Worm (Caenorhabditis elegans) whole organism, L3 larva: Measurements from ENCODE around the gene mdt-19.
A peak's percentile ranks its signal among the peaks of the same experiment; 100 is the strongest.

Experiments
- R02D3.7 ChIP-seq: fragments of 150-350 bp; optimal IDR thresholded peaks from 2 replicates; lab custom pipeline; 2014; ENCODE audit warnings: missing biosample characterization, missing genetic modification characterization
- ZK546.5 ChIP-seq: sonication (generic microtip); optimal IDR thresholded peaks from 2 replicates; lab custom pipeline; 2017; ENCODE audit warnings: missing biosample characterization, missing genetic modification characterization
- ama-1 ChIP-seq: fragments of 150-350 bp; optimal IDR thresholded peaks from 2 replicates; lab custom pipeline; 2018
- ceh-28 ChIP-seq: fragments of 150-350 bp; optimal IDR thresholded peaks from 2 replicates; lab custom pipeline; 2014; ENCODE audit warnings: missing biosample characterization, missing genetic modification reagents, missing genetic modification characterization
- ceh-9 ChIP-seq: sonication (generic microtip); optimal IDR thresholded peaks from 2 replicates; lab custom pipeline; 2018; ENCODE audit warnings: missing biosample characterization, missing genetic modification characterization
- egl-27 ChIP-seq: sonication (generic microtip); optimal IDR thresholded peaks from 4 replicates; lab custom pipeline; 2017; ENCODE audit warnings: missing biosample characterization, missing genetic modification reagents, missing genetic modification characterization
- egl-5 ChIP-seq: fragments of 150-350 bp; optimal IDR thresholded peaks from 2 replicates; lab custom pipeline; 2017; ENCODE audit warnings: missing biosample characterization, missing genetic modification reagents, missing genetic modification characterization, inconsistent platforms
- elt-1 ChIP-seq: fragments of 150-350 bp; optimal IDR thresholded peaks from 2 replicates; lab custom pipeline; 2014; ENCODE audit warnings: missing biosample characterization, missing genetic modification characterization
- elt-2 ChIP-seq: sonication (generic microtip); optimal IDR thresholded peaks from 2 replicates; lab custom pipeline; 2016; ENCODE audit warnings: missing genetic modification reagents, mild to moderate bottlenecking, missing genetic modification characterization, missing compliant biosample characterization
- elt-3 ChIP-seq, 3 experiments: fragments of 150-350 bp in 1 of 3; sonication (generic microtip) in 2 of 3; optimal IDR thresholded peaks; 2 replicates in 2 of 3; 4 replicates in 1 of 3; lab custom pipeline; 2014 to 2017; ENCODE audit warnings: missing biosample characterization in 3 of 3, missing genetic modification characterization in 3 of 3
- eor-1 ChIP-seq, 2 experiments: fragments of 150-350 bp; optimal IDR thresholded peaks; 2 replicates each; lab custom pipeline; 2014 to 2018; ENCODE audit warnings: missing biosample characterization in 2 of 2, missing genetic modification characterization in 2 of 2
- fkh-2 ChIP-seq: fragments of 150-350 bp; optimal IDR thresholded peaks from 2 replicates; lab custom pipeline; 2014; ENCODE audit warnings: missing biosample characterization, missing genetic modification reagents, missing genetic modification characterization
- fos-1 ChIP-seq: fragments of 150-350 bp; optimal IDR thresholded peaks from 2 replicates; lab custom pipeline; 2014; ENCODE audit warnings: missing biosample characterization, missing genetic modification characterization
- hmg-11 ChIP-seq: sonication (generic microtip); optimal IDR thresholded peaks from 2 replicates; lab custom pipeline; 2016; ENCODE audit warnings: missing genetic modification characterization, missing compliant biosample characterization
- jun-1 ChIP-seq: fragments of 150-350 bp; optimal IDR thresholded peaks from 2 replicates; lab custom pipeline; 2014; ENCODE audit warnings: missing biosample characterization, missing genetic modification reagents, missing genetic modification characterization
- lsy-12 ChIP-seq: sonication (generic microtip); optimal IDR thresholded peaks from 2 replicates; lab custom pipeline; 2016; ENCODE audit warnings: mild to moderate bottlenecking, missing genetic modification characterization, missing compliant biosample characterization
- mdl-1 ChIP-seq: fragments of 150-350 bp; optimal IDR thresholded peaks from 2 replicates; lab custom pipeline; 2014; ENCODE audit warnings: missing biosample characterization, missing genetic modification characterization
- mml-1 ChIP-seq: fragments of 150-350 bp; sonication (generic microtip); optimal IDR thresholded peaks from 3 replicates; lab custom pipeline; 2014; ENCODE audit warnings: missing biosample characterization, missing genetic modification characterization
- nfya-1 ChIP-seq: sonication (generic microtip); optimal IDR thresholded peaks from 2 replicates; lab custom pipeline; 2017; ENCODE audit warnings: missing genetic modification characterization, mild to moderate bottlenecking, missing compliant biosample characterization, antibody characterized with exemption, moderate library complexity; ENCODE audit not compliant: insufficient read depth
- nhr-12 ChIP-seq: fragments of 150-350 bp; optimal IDR thresholded peaks from 2 replicates; lab custom pipeline; 2014; ENCODE audit warnings: missing biosample characterization, missing genetic modification characterization
- nhr-23 ChIP-seq: fragments of 150-350 bp; optimal IDR thresholded peaks from 2 replicates; lab custom pipeline; 2014; ENCODE audit warnings: missing biosample characterization, missing genetic modification reagents, missing genetic modification characterization
- nhr-237 ChIP-seq: fragments of 150-350 bp; optimal IDR thresholded peaks from 2 replicates; lab custom pipeline; 2014; ENCODE audit warnings: missing biosample characterization, missing genetic modification characterization
- nhr-25 ChIP-seq: sonication (generic microtip); optimal IDR thresholded peaks from 2 replicates; lab custom pipeline; 2017; ENCODE audit warnings: missing biosample characterization, missing genetic modification characterization
- nhr-28 ChIP-seq: fragments of 150-350 bp; optimal IDR thresholded peaks from 2 replicates; lab custom pipeline; 2014; ENCODE audit warnings: missing biosample characterization, missing genetic modification characterization
- nhr-43 ChIP-seq: sonication (generic microtip); optimal IDR thresholded peaks from 2 replicates; lab custom pipeline; 2016; ENCODE audit warnings: mild to moderate bottlenecking, missing genetic modification characterization, missing compliant biosample characterization; ENCODE audit not compliant: poor library complexity, severe bottlenecking
- nhr-67 ChIP-seq: fragments of 150-350 bp; optimal IDR thresholded peaks from 2 replicates; lab custom pipeline; 2014; ENCODE audit warnings: missing biosample characterization, missing genetic modification characterization
- nhr-76 ChIP-seq: fragments of 150-350 bp; sonication (generic microtip); optimal IDR thresholded peaks from 5 replicates; lab custom pipeline; 2014; ENCODE audit warnings: missing biosample characterization, missing genetic modification characterization
- nhr-77 ChIP-seq: fragments of 150-350 bp; optimal IDR thresholded peaks from 2 replicates; lab custom pipeline; 2014; ENCODE audit warnings: missing biosample characterization, missing genetic modification characterization
- pha-4 ChIP-seq: fragments of 150-350 bp; optimal IDR thresholded peaks from 2 replicates; lab custom pipeline; 2014; ENCODE audit warnings: missing biosample characterization, missing genetic modification reagents, missing genetic modification characterization
- pqm-1 ChIP-seq: fragments of 150-350 bp; optimal IDR thresholded peaks from 2 replicates; lab custom pipeline; 2017; ENCODE audit warnings: missing biosample characterization, missing genetic modification characterization, inconsistent platforms
- sea-2 ChIP-seq: fragments of 150-350 bp; sonication (generic microtip); optimal IDR thresholded peaks from 4 replicates; lab custom pipeline; 2014; ENCODE audit warnings: missing biosample characterization, missing genetic modification reagents, missing genetic modification characterization
- skn-1 ChIP-seq: fragments of 150-350 bp; optimal IDR thresholded peaks from 2 replicates; lab custom pipeline; 2014; ENCODE audit warnings: missing biosample characterization, missing genetic modification characterization
- snpc-4 ChIP-seq: fragments of 150-350 bp; optimal IDR thresholded peaks from 2 replicates; lab custom pipeline; 2014; ENCODE audit warnings: missing biosample characterization, missing genetic modification characterization
- tbx-2 ChIP-seq: sonication (generic microtip); optimal IDR thresholded peaks from 2 replicates; lab custom pipeline; 2016; ENCODE audit warnings: mild to moderate bottlenecking, missing genetic modification characterization, missing compliant biosample characterization
- unc-62 ChIP-seq: fragments of 150-350 bp; sonication (generic microtip); optimal IDR thresholded peaks from 4 replicates; lab custom pipeline; 2014; ENCODE audit warnings: missing biosample characterization, missing genetic modification reagents, missing genetic modification characterization
- zag-1 ChIP-seq: fragments of 150-350 bp; optimal IDR thresholded peaks from 2 replicates; lab custom pipeline; 2014; ENCODE audit warnings: missing biosample characterization, missing genetic modification characterization
- ztf-11 ChIP-seq: fragments of 150-350 bp; optimal IDR thresholded peaks from 2 replicates; lab custom pipeline; 2014; ENCODE audit warnings: missing biosample characterization, missing genetic modification characterization
- ztf-4 ChIP-seq: fragments of 150-350 bp; optimal IDR thresholded peaks from 2 replicates; lab custom pipeline; 2014; ENCODE audit warnings: missing biosample characterization, missing genetic modification characterization

mdt-19 gene

ce11 chrIII:2641659-2642058, 43.8 kb downstream of the mdt-19 start:
- TF ChIP-seq ama-1 (no peak), R02D3.7 (tag; lab: Kevin White, UChicago) (no peak), fos-1 (no peak), egl-27 (tag; lab: Kevin White, UChicago) (no peak), nhr-237 (tag; lab: Kevin White, UChicago) (no peak), mdl-1 (tag; lab: Kevin White, UChicago) (no peak), ztf-11 (tag; lab: Kevin White, UChicago) (no peak), nhr-76 (tag; lab: Kevin White, UChicago) (no peak), hmg-11 (tag; lab: Kevin White, UChicago) (no peak), sea-2 (GFP tag; lab: Kevin White, UChicago) (no peak), elt-1 (tag; lab: Kevin White, UChicago) (no peak), nhr-25 (tag; lab: Kevin White, UChicago) (no peak), fkh-2 (tag; lab: Kevin White, UChicago) (no peak)
- TF ChIP-seq, all 47 proteins: peak for 0

ce11 chrIII:2647194-2647925, 49.5 kb downstream of the mdt-19 start:
- TF ChIP-seq hmg-11 (tag; lab: Kevin White, UChicago) (no peak), elt-1 (tag; lab: Kevin White, UChicago) (no peak), snpc-4 (tag; lab: Kevin White, UChicago) (no peak), tbx-2 (no peak), nhr-237 (tag; lab: Kevin White, UChicago) (no peak), ztf-11 (tag; lab: Kevin White, UChicago) (no peak), nhr-67 (no peak), egl-27 (tag; lab: Kevin White, UChicago) (no peak), mdl-1 (tag; lab: Kevin White, UChicago) (no peak), nfya-1 (tag; lab: Kevin White, UChicago) (no peak), fkh-2 (tag; lab: Kevin White, UChicago) (no peak), elt-2 (tag; lab: Kevin White, UChicago) (peak; percentile 67), eor-1 (tag; optimal IDR thresholded peaks at IDR 0.05; lab: Kevin White, UChicago) (no peak), ceh-28 (peak; percentile 33), pqm-1 (tag; lab: Kevin White, UChicago) (peak; percentile 52), ztf-4 (tag; lab: Kevin White, UChicago) (no peak), zag-1 (no peak), lsy-12 (no peak), pha-4 (tag; lab: Kevin White, UChicago) (peak; percentile 37), ZK546.5 (tag; lab: Kevin White, UChicago) (no peak), nhr-12 (tag; lab: Kevin White, UChicago) (no peak), jun-1 (tag; lab: Kevin White, UChicago) (no peak), skn-1 (no peak), ama-1 (no peak), sea-2 (GFP tag; lab: Kevin White, UChicago) (no peak), egl-5 (tag; lab: Kevin White, UChicago) (no peak), nhr-25 (tag; lab: Kevin White, UChicago) (no peak), R02D3.7 (tag; lab: Kevin White, UChicago) (no peak), elt-3 (tag; optimal IDR thresholded peaks at IDR 0.05; lab: Kevin White, UChicago) (peak in 1 of 3 experiments; percentile 3), nhr-28 (tag; lab: Kevin White, UChicago) (no peak), ceh-9 (no peak), nhr-77 (tag; lab: Kevin White, UChicago) (no peak), nhr-43 (peak; percentile 1), mml-1 (tag; lab: Kevin White, UChicago) (no peak), nhr-76 (tag; lab: Kevin White, UChicago) (no peak), unc-62 (GFP tag; lab: Kevin White, UChicago) (no peak), nhr-23 (tag; lab: Kevin White, UChicago) (peak; percentile 55)

ce11 chrIII:2651519-2651918, 53.7 kb downstream of the mdt-19 start:
- TF ChIP-seq ZK546.5 (tag; lab: Kevin White, UChicago): no peak
- TF ChIP-seq nhr-25 (tag; lab: Kevin White, UChicago): peak; percentile 51
